Worm (Caenorhabditis elegans) whole organism, mixed stage, embryonic: Measurements from ENCODE around the gene Y43F8C.5.

Experiments
- M03D4.4 ChIP-seq: sonication (generic microtip); optimal IDR thresholded peaks from 2 replicates; lab custom pipeline; 2017; ENCODE audit warnings: mild to moderate bottlenecking, missing genetic modification characterization, missing compliant biosample characterization
- bed-3 ChIP-seq: fragments of 200-800 bp; sonication (Bioruptor generic); optimal IDR thresholded peaks from 3 replicates; lab custom pipeline; 2018; ENCODE audit warnings: mild to moderate bottlenecking, missing genetic modification characterization, moderate library complexity, missing compliant biosample characterization
- blmp-1 ChIP-seq: fragments of 150-350 bp; optimal IDR thresholded peaks from 2 replicates; lab custom pipeline; 2014; ENCODE audit warnings: missing biosample characterization, missing genetic modification characterization
- ceh-39 ChIP-seq: fragments of 150-350 bp; optimal IDR thresholded peaks from 2 replicates; lab custom pipeline; 2014; ENCODE audit warnings: missing biosample characterization, missing genetic modification characterization
- ceh-43 ChIP-seq: fragments of 200-800 bp; sonication (Bioruptor generic); optimal IDR thresholded peaks from 2 replicates; lab custom pipeline; 2018; ENCODE audit warnings: mild to moderate bottlenecking, missing genetic modification characterization, moderate library complexity, missing compliant biosample characterization
- ceh-83 ChIP-seq: fragments of 200-800 bp; sonication (Bioruptor generic); optimal IDR thresholded peaks from 2 replicates; lab custom pipeline; 2018; ENCODE audit warnings: mild to moderate bottlenecking, missing genetic modification characterization, missing compliant biosample characterization
- ces-1 ChIP-seq: fragments of 150-350 bp; optimal IDR thresholded peaks from 2 replicates; lab custom pipeline; 2014; ENCODE audit warnings: missing biosample characterization, missing genetic modification reagents, missing genetic modification characterization
- cnd-1 ChIP-seq: fragments of 200-800 bp; sonication (Bioruptor generic); optimal IDR thresholded peaks from 2 replicates; lab custom pipeline; 2018; ENCODE audit warnings: mild to moderate bottlenecking, missing genetic modification characterization, missing compliant biosample characterization
- drap-1 ChIP-seq: fragments of 200-800 bp; sonication (Bioruptor generic); optimal IDR thresholded peaks from 3 replicates; lab custom pipeline; 2018; ENCODE audit warnings: mild to moderate bottlenecking, missing genetic modification characterization, missing compliant biosample characterization
- elt-1 ChIP-seq: sonication (generic microtip); optimal IDR thresholded peaks from 2 replicates; lab custom pipeline; 2017; ENCODE audit warnings: missing genetic modification characterization, mild to moderate bottlenecking, missing compliant biosample characterization, antibody characterized with exemption, moderate library complexity, borderline replicate concordance; ENCODE audit not compliant: insufficient read depth
- elt-3 ChIP-seq: fragments of 150-350 bp; optimal IDR thresholded peaks from 2 replicates; lab custom pipeline; 2014; ENCODE audit warnings: missing biosample characterization, missing genetic modification characterization
- flh-1 ChIP-seq: fragments of 200-800 bp; sonication (Bioruptor generic); optimal IDR thresholded peaks from 2 replicates; lab custom pipeline; 2018; ENCODE audit warnings: mild to moderate bottlenecking, missing genetic modification characterization, moderate library complexity, missing compliant biosample characterization
- ham-2 ChIP-seq: fragments of 200-800 bp; sonication (Bioruptor generic); optimal IDR thresholded peaks from 2 replicates; lab custom pipeline; 2018; ENCODE audit warnings: mild to moderate bottlenecking, missing genetic modification characterization, missing compliant biosample characterization
- hlh-1 ChIP-seq: fragments of 150-350 bp; optimal IDR thresholded peaks from 2 replicates; lab custom pipeline; 2014; ENCODE audit warnings: missing biosample characterization, missing genetic modification reagents, missing genetic modification characterization
- lin-13 ChIP-seq: fragments of 150-350 bp; optimal IDR thresholded peaks from 2 replicates; lab custom pipeline; 2014; ENCODE audit warnings: missing biosample characterization, missing genetic modification characterization
- lin-32 ChIP-seq: fragments of 200-800 bp; sonication (Bioruptor generic); optimal IDR thresholded peaks from 2 replicates; lab custom pipeline; 2018; ENCODE audit warnings: mild to moderate bottlenecking, missing genetic modification characterization, missing compliant biosample characterization
- lsy-2 ChIP-seq: fragments of 150-350 bp; optimal IDR thresholded peaks from 2 replicates; lab custom pipeline; 2014; ENCODE audit warnings: missing biosample characterization, missing genetic modification characterization
- mab-5 ChIP-seq: fragments of 150-350 bp; optimal IDR thresholded peaks from 2 replicates; lab custom pipeline; 2014; ENCODE audit warnings: missing biosample characterization, missing genetic modification characterization
- mep-1 ChIP-seq: fragments of 150-350 bp; optimal IDR thresholded peaks from 2 replicates; lab custom pipeline; 2017; ENCODE audit warnings: missing biosample characterization, missing genetic modification reagents, missing genetic modification characterization, inconsistent platforms
- mls-2 ChIP-seq: sonication (generic microtip); optimal IDR thresholded peaks from 2 replicates; lab custom pipeline; 2016; ENCODE audit warnings: mild to moderate bottlenecking, missing genetic modification characterization, moderate library complexity, missing compliant biosample characterization
- nhr-12 ChIP-seq: fragments of 150-350 bp; optimal IDR thresholded peaks from 2 replicates; lab custom pipeline; 2014; ENCODE audit warnings: missing biosample characterization, missing genetic modification characterization
- nhr-2 ChIP-seq: fragments of 150-350 bp; optimal IDR thresholded peaks from 2 replicates; lab custom pipeline; 2014; ENCODE audit warnings: missing biosample characterization, missing genetic modification characterization
- nhr-237 ChIP-seq: fragments of 150-350 bp; optimal IDR thresholded peaks from 2 replicates; lab custom pipeline; 2014; ENCODE audit warnings: missing biosample characterization, missing genetic modification characterization
- nhr-28 ChIP-seq: fragments of 150-350 bp; optimal IDR thresholded peaks from 2 replicates; lab custom pipeline; 2014; ENCODE audit warnings: missing biosample characterization, missing genetic modification characterization
- nhr-76 ChIP-seq: sonication (generic microtip); optimal IDR thresholded peaks from 2 replicates; lab custom pipeline; 2017; ENCODE audit warnings: missing biosample characterization, missing genetic modification characterization
- pha-4 ChIP-seq: fragments of 150-350 bp; optimal IDR thresholded peaks from 2 replicates; lab custom pipeline; 2018; ENCODE audit warnings: missing biosample characterization, missing genetic modification reagents, missing genetic modification characterization
- sem-2 ChIP-seq: fragments of 200-800 bp; sonication (Bioruptor generic); optimal IDR thresholded peaks from 2 replicates; lab custom pipeline; 2018; ENCODE audit warnings: mild to moderate bottlenecking, missing genetic modification characterization, missing compliant biosample characterization
- snpc-4 ChIP-seq: fragments of 150-350 bp; optimal IDR thresholded peaks from 2 replicates; lab custom pipeline; 2014; ENCODE audit warnings: missing biosample characterization, missing genetic modification characterization
- sptf-1 ChIP-seq: sonication (generic microtip); optimal IDR thresholded peaks from 2 replicates; lab custom pipeline; 2017; ENCODE audit warnings: mild to moderate bottlenecking, missing genetic modification characterization, moderate library complexity, missing compliant biosample characterization
- tbx-8 ChIP-seq: fragments of 200-800 bp; sonication (Bioruptor generic); optimal IDR thresholded peaks from 2 replicates; lab custom pipeline; 2018; ENCODE audit warnings: mild to moderate bottlenecking, missing genetic modification characterization, moderate library complexity, missing compliant biosample characterization
- unc-120 ChIP-seq: sonication (generic microtip); optimal IDR thresholded peaks from 2 replicates; lab custom pipeline; 2017; ENCODE audit warnings: missing genetic modification characterization, missing compliant biosample characterization; ENCODE audit not compliant: poor library complexity, severe bottlenecking
- unc-39 ChIP-seq: fragments of 150-350 bp; optimal IDR thresholded peaks from 2 replicates; lab custom pipeline; 2014; ENCODE audit warnings: missing biosample characterization, missing genetic modification characterization
- unc-62 ChIP-seq: fragments of 150-350 bp; optimal IDR thresholded peaks from 2 replicates; lab custom pipeline; 2014; ENCODE audit warnings: missing biosample characterization, missing genetic modification reagents, missing genetic modification characterization
- zip-8 ChIP-seq: fragments of 150-350 bp; optimal IDR thresholded peaks from 2 replicates; lab custom pipeline; 2014; ENCODE audit warnings: missing biosample characterization, missing genetic modification characterization
- ztf-11 ChIP-seq: fragments of 150-350 bp; optimal IDR thresholded peaks from 2 replicates; lab custom pipeline; 2014; ENCODE audit warnings: missing biosample characterization, missing genetic modification characterization

The Y43F8C.5 gene

ce11 chrV:19643015-19643414, 10.6 kb upstream of the Y43F8C.5 start:
- TF ChIP-seq elt-3 (tag; lab: Kevin White, UChicago) = peak; percentile 44
- peak; percentile 9 for TF ChIP-seq nhr-76
- peak; percentile 97 for TF ChIP-seq ceh-43 (GFP tag; lab: Kevin White, UChicago)
- no peak for TF ChIP-seq zip-8 (tag; lab: Kevin White, UChicago)
- peak; percentile 99 for TF ChIP-seq ham-2
- TF ChIP-seq pha-4 = peak; percentile 95
- TF ChIP-seq flh-1 (GFP tag; lab: Kevin White, UChicago) = peak; percentile 97
- peak; percentile 56 for TF ChIP-seq unc-39 (tag; lab: Kevin White, UChicago)
- peak; percentile 51 for TF ChIP-seq hlh-1 (tag; lab: Kevin White, UChicago)
- peak; percentile 97 for TF ChIP-seq tbx-8
- peak; percentile 96 for TF ChIP-seq lin-13 (tag; lab: Kevin White, UChicago)
- TF ChIP-seq nhr-2 = no peak
- no peak for TF ChIP-seq mab-5
- peak; percentile 72 for TF ChIP-seq unc-62 (GFP tag; lab: Kevin White, UChicago)
- peak; percentile 87 for TF ChIP-seq nhr-28 (tag; lab: Kevin White, UChicago)
- peak; percentile 42 for TF ChIP-seq elt-1 (tag; lab: Kevin White, UChicago)
- TF ChIP-seq lin-32 (GFP tag; lab: Kevin White, UChicago) = peak; percentile 98
- peak; percentile 64 for TF ChIP-seq ces-1 (GFP tag; lab: Kevin White, UChicago)
- TF ChIP-seq nhr-237 (tag; lab: Kevin White, UChicago) = peak; percentile 63
- TF ChIP-seq drap-1 = peak; percentile 100
- no peak for TF ChIP-seq snpc-4 (tag; lab: Kevin White, UChicago)
- peak; percentile 98 for TF ChIP-seq M03D4.4
- TF ChIP-seq nhr-12 (tag; lab: Kevin White, UChicago) = peak; percentile 49
- peak; percentile 98 for TF ChIP-seq unc-120 (tag; lab: Kevin White, UChicago)
- peak; percentile 96 for TF ChIP-seq sem-2 (GFP tag; lab: Kevin White, UChicago)
- no peak for TF ChIP-seq blmp-1 (tag; lab: Kevin White, UChicago)
- peak; percentile 99 for TF ChIP-seq mls-2 (tag; lab: Kevin White, UChicago)
- TF ChIP-seq ceh-83 (GFP tag; lab: Kevin White, UChicago) = peak; percentile 99
- peak; percentile 93 for TF ChIP-seq ztf-11 (tag; lab: Kevin White, UChicago)
- peak; percentile 98 for TF ChIP-seq cnd-1 (tag; lab: Kevin White, UChicago)
- peak; percentile 82 for TF ChIP-seq lsy-2 (tag; lab: Kevin White, UChicago)
- TF ChIP-seq sptf-1 = peak; percentile 99
- peak; percentile 90 for TF ChIP-seq mep-1 (tag; lab: Kevin White, UChicago)
- peak; percentile 95 for TF ChIP-seq bed-3 (GFP tag; lab: Kevin White, UChicago)
- TF ChIP-seq ceh-39 = peak; percentile 19

DNA sequence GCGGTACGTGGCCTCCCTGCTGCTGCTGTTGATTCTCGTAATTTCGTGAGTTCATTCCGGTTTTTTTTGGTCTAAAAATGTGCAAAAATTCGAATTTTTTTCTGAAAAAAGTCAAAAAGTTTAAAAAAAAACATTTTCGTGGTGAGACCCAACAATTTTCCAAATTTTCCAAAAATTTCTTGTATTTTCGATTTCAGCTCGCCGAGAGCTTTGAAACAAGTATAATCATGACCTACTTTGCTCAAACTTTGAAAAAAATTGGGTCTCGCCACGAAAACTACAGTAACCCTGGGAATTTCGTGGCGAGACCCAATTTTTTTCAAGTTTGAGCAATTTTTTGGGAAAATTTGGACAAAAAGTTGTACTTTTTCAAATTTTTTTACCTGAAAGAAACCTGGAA, 8.4 kb upstream of the Y43F8C.5 start, which contains the start of gene Y43F8C.6:
TSS of gene Y43F8C.6 (minus strand) at position 101 of the 400 bp plus-strand sequence.
- TF ChIP-seq tbx-8 (no peak), drap-1 (no peak), nhr-28 (tag; lab: Kevin White, UChicago) (no peak), ceh-39 (no peak), flh-1 (GFP tag; lab: Kevin White, UChicago) (no peak), unc-39 (tag; lab: Kevin White, UChicago) (no peak), elt-3 (tag; lab: Kevin White, UChicago) (no peak), blmp-1 (tag; lab: Kevin White, UChicago) (no peak), lin-32 (GFP tag; lab: Kevin White, UChicago) (no peak), unc-120 (tag; lab: Kevin White, UChicago) (no peak), nhr-76 (no peak)

ce11 chrV:19637890-19638289, 5.4 kb upstream of the Y43F8C.5 start:
- TF ChIP-seq ceh-83 (GFP tag; lab: Kevin White, UChicago) (no peak), flh-1 (GFP tag; lab: Kevin White, UChicago) (no peak), snpc-4 (tag; lab: Kevin White, UChicago) (no peak), ham-2 (no peak), nhr-28 (tag; lab: Kevin White, UChicago) (no peak), sem-2 (GFP tag; lab: Kevin White, UChicago) (no peak), elt-3 (tag; lab: Kevin White, UChicago) (no peak), unc-120 (tag; lab: Kevin White, UChicago) (no peak), elt-1 (tag; lab: Kevin White, UChicago) (no peak), nhr-12 (tag; lab: Kevin White, UChicago) (no peak), mep-1 (tag; lab: Kevin White, UChicago) (no peak), cnd-1 (tag; lab: Kevin White, UChicago) (no peak), nhr-2 (no peak), nhr-237 (tag; lab: Kevin White, UChicago) (no peak), tbx-8 (no peak), lin-32 (GFP tag; lab: Kevin White, UChicago) (no peak), mls-2 (tag; lab: Kevin White, UChicago) (no peak), lin-13 (tag; lab: Kevin White, UChicago) (no peak), nhr-76 (no peak)
